Fruit fly (Drosophila melanogaster) whole organism, adult: ENCODE results near the gene CG7872.

Experiments
- CG11617 ChIP-seq: fragments of 200-800 bp; sonication (Bioruptor generic); optimal IDR thresholded peaks from 2 replicates; lab custom pipeline; 2017; ENCODE audit warnings: mild to moderate bottlenecking, missing biosample characterization, missing genetic modification reagents, missing genetic modification characterization
- CG12768 ChIP-seq: fragments of 200-800 bp; sonication (Bioruptor generic); optimal IDR thresholded peaks from 2 replicates; lab custom pipeline; 2017; ENCODE audit warnings: missing biosample characterization, missing genetic modification characterization, mild to moderate bottlenecking, moderate library complexity, missing genetic modification reagents
- CG14711 ChIP-seq: fragments of 200-800 bp; sonication (Bioruptor generic); optimal IDR thresholded peaks from 2 replicates; lab custom pipeline; 2018; ENCODE audit warnings: missing biosample characterization, mild to moderate bottlenecking, missing genetic modification characterization, moderate library complexity
- CG1620 ChIP-seq: fragments of 200-800 bp; sonication (Bioruptor generic); optimal IDR thresholded peaks from 2 replicates; lab custom pipeline; 2016; ENCODE audit warnings: missing biosample characterization, missing genetic modification characterization
- CG33017 ChIP-seq: fragments of 200-800 bp; sonication (Bioruptor generic); optimal IDR thresholded peaks from 2 replicates; lab custom pipeline; 2018; ENCODE audit warnings: missing biosample characterization, mild to moderate bottlenecking, missing genetic modification characterization, moderate library complexity
- CG5204 ChIP-seq: fragments of 200-800 bp; sonication (Bioruptor generic); optimal IDR thresholded peaks from 2 replicates; lab custom pipeline; 2016; ENCODE audit warnings: missing biosample characterization, missing genetic modification characterization
- CG7045 ChIP-seq: fragments of 200-800 bp; sonication (Bioruptor generic); optimal IDR thresholded peaks from 2 replicates; lab custom pipeline; 2017; ENCODE audit warnings: missing biosample characterization, mild to moderate bottlenecking, missing genetic modification characterization
- CG7101 ChIP-seq: fragments of 200-800 bp; sonication (Bioruptor generic); optimal IDR thresholded peaks from 2 replicates; lab custom pipeline; 2018; ENCODE audit warnings: missing biosample characterization, mild to moderate bottlenecking, missing genetic modification characterization, moderate library complexity
- Clk ChIP-seq: fragments of 200-800 bp; sonication (Bioruptor generic); optimal IDR thresholded peaks from 2 replicates; lab custom pipeline; 2017; ENCODE audit warnings: missing biosample characterization, missing genetic modification characterization
- Crg-1 ChIP-seq: fragments of 200-800 bp; sonication (Bioruptor generic); optimal IDR thresholded peaks from 2 replicates; lab custom pipeline; 2016; ENCODE audit warnings: missing biosample characterization, missing genetic modification characterization
- Hr96 ChIP-seq: fragments of 200-800 bp; sonication (Bioruptor generic); optimal IDR thresholded peaks from 2 replicates; lab custom pipeline; 2016; ENCODE audit warnings: missing biosample characterization, missing genetic modification characterization
- Mnt ChIP-seq: fragments of 200-800 bp; sonication (Bioruptor generic); optimal IDR thresholded peaks from 2 replicates; lab custom pipeline; 2016; ENCODE audit warnings: missing biosample characterization, mild to moderate bottlenecking, missing genetic modification characterization
- bab1 ChIP-seq: fragments of 200-800 bp; sonication (Bioruptor generic); optimal IDR thresholded peaks from 3 replicates; lab custom pipeline; 2019; ENCODE audit warnings: missing biosample characterization, mild to moderate bottlenecking, missing genetic modification characterization, moderate library complexity
- cic ChIP-seq: fragments of 200-800 bp; sonication (Bioruptor generic); optimal IDR thresholded peaks from 2 replicates; lab custom pipeline; 2017; ENCODE audit warnings: missing biosample characterization, mild to moderate bottlenecking, missing genetic modification characterization, moderate library complexity
- cnc ChIP-seq, 2 experiments: fragments of >200 bp; optimal IDR thresholded peaks; 2 replicates each; lab custom pipeline; 2017
- kay ChIP-seq: fragments of 200-800 bp; sonication (Bioruptor generic); peaks from one replicate; lab custom pipeline; 2016; ENCODE audit warnings: missing biosample characterization, missing genetic modification characterization, borderline replicate concordance
- ovo ChIP-seq: fragments of 200-800 bp; sonication (Bioruptor generic); optimal IDR thresholded peaks from 2 replicates; lab custom pipeline; 2016; ENCODE audit warnings: missing biosample characterization, missing genetic modification characterization
- pad ChIP-seq: fragments of 200-800 bp; sonication (Bioruptor generic); optimal IDR thresholded peaks from 3 replicates; lab custom pipeline; 2017; ENCODE audit warnings: missing biosample characterization, missing genetic modification characterization, mild to moderate bottlenecking, moderate library complexity, missing genetic modification reagents
- tj ChIP-seq: fragments of 200-800 bp; sonication (Bioruptor generic); optimal IDR thresholded peaks from 3 replicates; lab custom pipeline; 2017; ENCODE audit warnings: missing biosample characterization, mild to moderate bottlenecking, missing genetic modification characterization, moderate library complexity
- toe ChIP-seq: fragments of 200-800 bp; sonication (Bioruptor generic); optimal IDR thresholded peaks from 2 replicates; lab custom pipeline; 2016; ENCODE audit warnings: missing biosample characterization, missing genetic modification characterization

Gene CG7872

DNA sequence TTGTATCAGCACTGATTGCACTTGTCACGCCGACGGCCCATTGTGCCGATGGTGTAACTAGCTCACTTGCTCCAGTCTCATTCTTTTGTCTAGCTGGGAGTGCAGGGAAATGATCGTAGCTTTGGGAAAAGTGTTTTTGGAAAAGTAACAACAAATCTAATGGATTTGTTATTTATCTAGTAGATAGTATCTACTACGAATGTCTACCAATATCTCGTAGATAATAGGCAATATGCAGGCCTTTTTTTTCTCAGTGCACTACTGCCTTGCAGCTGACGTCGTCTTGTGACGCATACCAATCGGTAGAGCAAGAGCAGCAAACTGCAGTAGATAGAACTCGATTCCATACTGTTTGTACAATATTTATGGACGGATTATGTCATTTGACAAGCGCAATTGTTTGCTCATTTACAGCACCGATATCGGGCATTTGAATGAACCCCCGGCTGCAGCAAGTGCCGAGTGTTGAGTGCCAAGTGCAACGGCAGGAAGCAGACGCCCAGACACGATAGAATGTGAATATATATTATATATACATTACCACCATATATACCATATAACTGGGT, 34.4 kb upstream of the CG7872 start:
- TF ChIP-seq Clk (GFP tag; lab: Kevin White, UChicago) = no peak
- peak; percentile 42 for TF ChIP-seq CG14711 (tag; lab: Kevin White, UChicago)
- TF ChIP-seq CG7101 (tag; lab: Kevin White, UChicago) = peak; percentile 55
- TF ChIP-seq cnc (optimal IDR thresholded peaks at IDR 0.05; lab: Kevin White, UChicago) = no peak
- no peak for TF ChIP-seq Hr96 (GFP tag; lab: Kevin White, UChicago)
- TF ChIP-seq CG33017 (tag; lab: Kevin White, UChicago) = no peak
- peak; percentile 82 for TF ChIP-seq kay (GFP tag; lab: Kevin White, UChicago)
- TF ChIP-seq CG11617 (GFP tag; lab: Kevin White, UChicago) = peak; percentile 9
- no peak for TF ChIP-seq CG12768
- no peak for TF ChIP-seq Mnt
- no peak for TF ChIP-seq tj (GFP tag; lab: Kevin White, UChicago)
- TF ChIP-seq CG1620 (GFP tag; lab: Kevin White, UChicago) = no peak
- no peak for TF ChIP-seq toe
- TF ChIP-seq pad (GFP tag; lab: Kevin White, UChicago) = no peak
- TF ChIP-seq Crg-1 = no peak
- no peak for TF ChIP-seq bab1 (GFP tag; lab: Kevin White, UChicago)
- peak; percentile 13 for TF ChIP-seq CG7045 (GFP tag; lab: Kevin White, UChicago)
- no peak for TF ChIP-seq ovo (GFP tag; lab: Kevin White, UChicago)
- no peak for TF ChIP-seq CG5204
- no peak for TF ChIP-seq cic (GFP tag; lab: Kevin White, UChicago)

DNA sequence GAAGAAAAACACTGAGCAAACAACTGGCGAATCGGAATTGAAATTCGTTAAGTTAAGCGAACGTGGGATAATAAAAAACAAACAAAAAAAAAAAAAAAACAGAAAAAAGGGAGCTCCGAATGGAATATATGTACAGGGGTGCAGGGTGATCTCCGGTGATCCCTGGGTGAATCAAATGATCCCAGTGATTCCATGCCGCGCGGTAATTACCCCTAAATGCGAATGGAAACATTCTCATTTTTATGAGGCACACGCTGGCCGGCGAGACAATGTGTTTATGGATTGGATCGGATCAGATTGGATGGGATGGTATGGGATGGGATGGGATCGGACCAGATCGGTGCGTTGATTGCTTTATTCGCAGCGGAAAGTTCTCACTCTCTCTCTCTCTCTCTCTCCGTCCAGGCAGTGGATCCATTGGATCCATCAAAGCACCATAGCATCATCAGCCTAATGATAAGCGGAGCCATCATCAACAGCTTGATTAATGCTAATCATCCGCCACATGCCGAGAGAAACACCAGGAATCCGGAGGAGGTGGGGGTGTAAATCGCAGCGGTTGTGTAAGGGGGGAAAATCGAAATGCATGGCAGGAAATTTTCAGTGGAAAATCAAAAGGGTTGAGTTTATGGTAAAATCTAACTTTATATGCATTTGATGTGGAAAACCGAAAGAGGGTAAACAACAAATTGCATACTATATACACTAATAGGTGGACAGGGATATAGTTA, 32.4 kb upstream of the CG7872 start:
- no peak for TF ChIP-seq CG14711 (tag; lab: Kevin White, UChicago)
- no peak for TF ChIP-seq cic (GFP tag; lab: Kevin White, UChicago)
- TF ChIP-seq cnc (optimal IDR thresholded peaks at IDR 0.05; lab: Kevin White, UChicago) = no peak
- TF ChIP-seq CG7101 (tag; lab: Kevin White, UChicago) = no peak
- TF ChIP-seq ovo (GFP tag; lab: Kevin White, UChicago) = no peak
- no peak for TF ChIP-seq kay (GFP tag; lab: Kevin White, UChicago)
- no peak for TF ChIP-seq tj (GFP tag; lab: Kevin White, UChicago)
- TF ChIP-seq CG7045 (GFP tag; lab: Kevin White, UChicago) = no peak
- no peak for TF ChIP-seq CG5204
- TF ChIP-seq toe = no peak
- TF ChIP-seq CG1620 (GFP tag; lab: Kevin White, UChicago) = no peak
- no peak for TF ChIP-seq CG12768
- TF ChIP-seq Clk (GFP tag; lab: Kevin White, UChicago) = no peak
- no peak for TF ChIP-seq pad (GFP tag; lab: Kevin White, UChicago)
- TF ChIP-seq Hr96 (GFP tag; lab: Kevin White, UChicago) = no peak
- TF ChIP-seq CG11617 (GFP tag; lab: Kevin White, UChicago) = no peak
- TF ChIP-seq Crg-1 = no peak
- no peak for TF ChIP-seq bab1 (GFP tag; lab: Kevin White, UChicago)
- no peak for TF ChIP-seq CG33017 (tag; lab: Kevin White, UChicago)
- no peak for TF ChIP-seq Mnt

DNA sequence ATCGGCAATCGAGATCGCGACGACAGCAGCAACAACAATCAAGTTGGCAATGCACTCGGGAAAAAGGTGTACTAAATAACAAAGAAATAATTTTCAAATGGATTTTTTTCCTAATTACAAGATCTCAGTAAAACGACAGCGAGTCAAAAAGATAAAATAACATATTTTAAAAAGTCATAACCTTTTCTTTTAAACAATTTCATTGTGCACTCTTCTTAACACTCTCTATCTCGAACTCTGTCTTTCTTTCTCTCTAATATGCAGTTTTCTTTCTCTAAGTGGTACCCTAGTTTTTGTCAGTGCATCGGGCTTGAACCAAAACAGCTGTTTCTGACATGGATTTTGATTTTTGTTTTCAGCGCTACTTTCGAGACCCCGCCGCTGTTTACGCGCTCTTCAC, 28.9 kb upstream of the CG7872 start:
- TF ChIP-seq tj (GFP tag; lab: Kevin White, UChicago) (no peak), ovo (GFP tag; lab: Kevin White, UChicago) (no peak), CG14711 (tag; lab: Kevin White, UChicago) (no peak), CG33017 (tag; lab: Kevin White, UChicago) (no peak), Crg-1 (no peak), CG7101 (tag; lab: Kevin White, UChicago) (no peak), bab1 (GFP tag; lab: Kevin White, UChicago) (no peak), CG7045 (GFP tag; lab: Kevin White, UChicago) (no peak), kay (GFP tag; lab: Kevin White, UChicago) (no peak), Clk (GFP tag; lab: Kevin White, UChicago) (no peak), CG1620 (GFP tag; lab: Kevin White, UChicago) (no peak), pad (GFP tag; lab: Kevin White, UChicago) (no peak)

DNA sequence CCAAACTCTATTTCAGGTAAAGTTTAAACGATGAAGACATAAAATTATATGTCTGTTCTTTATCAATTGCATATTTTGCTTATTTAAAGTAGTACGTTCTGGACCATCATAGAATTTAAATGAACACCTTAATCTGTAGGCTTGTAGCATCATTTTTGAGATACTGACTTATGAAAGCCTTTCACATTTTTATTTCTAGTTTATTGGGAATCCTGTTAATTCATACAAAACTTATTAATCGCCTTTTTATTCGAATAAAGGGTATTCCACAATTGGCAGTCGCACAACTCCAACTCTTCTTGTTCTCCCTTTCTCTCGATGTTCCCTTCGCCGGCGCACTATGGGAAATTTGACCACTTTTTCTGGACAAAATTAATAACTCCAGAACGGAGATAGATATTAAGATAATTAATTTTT, 25.5 kb upstream of the CG7872 start:
- TF ChIP-seq kay (GFP tag; lab: Kevin White, UChicago) = no peak
- TF ChIP-seq CG11617 (GFP tag; lab: Kevin White, UChicago) = no peak
- TF ChIP-seq Mnt = no peak
- TF ChIP-seq ovo (GFP tag; lab: Kevin White, UChicago) = no peak
- peak; percentile 17 for TF ChIP-seq bab1 (GFP tag; lab: Kevin White, UChicago)
- TF ChIP-seq CG12768 = no peak

DNA sequence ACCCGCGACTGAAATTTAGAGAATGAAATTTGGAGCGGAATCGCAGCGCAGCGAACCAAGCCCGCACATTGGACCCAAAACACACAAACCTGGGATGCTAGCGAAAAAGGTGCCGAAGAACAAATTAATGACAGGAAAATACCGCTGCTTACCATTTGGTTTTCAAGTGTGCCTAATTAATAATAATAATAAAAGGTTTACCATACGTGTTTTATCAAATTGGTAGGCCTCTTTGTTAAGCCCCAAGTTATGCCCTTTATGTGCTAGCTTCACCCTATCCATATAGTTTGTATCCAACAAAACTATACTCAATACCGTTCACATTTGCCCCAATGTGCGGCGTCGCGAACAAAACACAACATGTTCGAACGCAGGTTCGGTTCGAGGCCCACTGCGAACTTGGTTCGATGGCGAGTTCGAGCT, 23.7 kb upstream of the CG7872 start, which contains the start of gene Ac13E:
TSS of gene Ac13E (minus strand) at position 23 of the 423 bp plus-strand sequence.
- TF ChIP-seq Hr96 (GFP tag; lab: Kevin White, UChicago) = peak; percentile 86
- TF ChIP-seq CG1620 (GFP tag; lab: Kevin White, UChicago) = peak; percentile 84
- TF ChIP-seq CG7045 (GFP tag; lab: Kevin White, UChicago) = peak; percentile 80
- no peak for TF ChIP-seq cnc (optimal IDR thresholded peaks at IDR 0.05; lab: Kevin White, UChicago)
- peak; percentile 81 for TF ChIP-seq CG33017 (tag; lab: Kevin White, UChicago)
- peak; percentile 91 for TF ChIP-seq bab1 (GFP tag; lab: Kevin White, UChicago)
- peak; percentile 82 for TF ChIP-seq CG5204
- TF ChIP-seq CG7101 (tag; lab: Kevin White, UChicago) = peak; percentile 91
- TF ChIP-seq cic (GFP tag; lab: Kevin White, UChicago) = peak; percentile 49
- peak; percentile 64 for TF ChIP-seq kay (GFP tag; lab: Kevin White, UChicago)
- peak; percentile 92 for TF ChIP-seq CG11617 (GFP tag; lab: Kevin White, UChicago)
- peak; percentile 83 for TF ChIP-seq Mnt
- peak; percentile 79 for TF ChIP-seq pad (GFP tag; lab: Kevin White, UChicago)
- peak; percentile 79 for TF ChIP-seq CG14711 (tag; lab: Kevin White, UChicago)
- peak; percentile 80 for TF ChIP-seq Crg-1
- TF ChIP-seq tj (GFP tag; lab: Kevin White, UChicago) = peak; percentile 71
- peak; percentile 84 for TF ChIP-seq toe
- peak; percentile 66 for TF ChIP-seq ovo (GFP tag; lab: Kevin White, UChicago)
- TF ChIP-seq CG12768 = peak; percentile 86
- peak; percentile 42 for TF ChIP-seq Clk (GFP tag; lab: Kevin White, UChicago)
